Fruit fly (Drosophila melanogaster) whole organism, embryonic: ENCODE measurements around the gene RabX6.

Experiments used
- Bgb ChIP-seq: fragments of 200-800 bp; sonication (Bioruptor generic); IDR thresholded peaks from 2 replicates; pipeline ENCODE4 v1.3.6; 2022; ENCODE audit warnings: missing biosample characterization, missing genetic modification characterization; ENCODE audit not compliant: partially characterized antibody
- CG10321 ChIP-seq: fragments of 200-800 bp; sonication (Bioruptor generic); IDR thresholded peaks from 2 replicates; pipeline ENCODE4 v1.3.6; 2022; ENCODE audit warnings: missing biosample characterization, missing genetic modification characterization
- CG10959 ChIP-seq: fragments of 200-800 bp; sonication (Bioruptor generic); IDR thresholded peaks from 2 replicates; pipeline ENCODE4 v1.3.6; 2022; ENCODE audit warnings: missing biosample characterization, missing genetic modification characterization
- CG11247 ChIP-seq: fragments of 200-800 bp; sonication (Bioruptor generic); IDR thresholded peaks from 2 replicates; pipeline ENCODE4 v1.3.6; 2022; ENCODE audit warnings: missing biosample characterization, missing genetic modification characterization
- CG11696 ChIP-seq: fragments of 200-800 bp; sonication (Bioruptor generic); IDR thresholded peaks from 2 replicates; pipeline ENCODE4 v1.3.6; 2022; ENCODE audit warnings: missing biosample characterization, missing genetic modification characterization
- CG12104 ChIP-seq: fragments of 200-800 bp; sonication (Bioruptor generic); optimal IDR thresholded peaks from 3 replicates; lab custom pipeline; 2016; ENCODE audit warnings: missing biosample characterization, missing genetic modification characterization
- CG12299 ChIP-seq: fragments of 200-800 bp; sonication (Bioruptor generic); optimal IDR thresholded peaks from 2 replicates; lab custom pipeline; 2018; ENCODE audit warnings: missing biosample characterization, mild to moderate bottlenecking, missing genetic modification characterization
- CG13287 ChIP-seq: fragments of 200-800 bp; sonication (Bioruptor generic); IDR thresholded peaks from 2 replicates; pipeline ENCODE4 v1.3.6; 2022; ENCODE audit warnings: missing biosample characterization, missing genetic modification characterization; ENCODE audit not compliant: partially characterized antibody
- CG17802 ChIP-seq: fragments of 200-800 bp; sonication (Bioruptor generic); optimal IDR thresholded peaks from 2 replicates; lab custom pipeline; 2018; ENCODE audit warnings: missing biosample characterization, mild to moderate bottlenecking, missing genetic modification characterization, moderate library complexity
- CG17912 ChIP-seq: fragments of 200-800 bp; sonication (Bioruptor generic); optimal IDR thresholded peaks from 2 replicates; lab custom pipeline; 2018; ENCODE audit warnings: missing biosample characterization, mild to moderate bottlenecking, missing genetic modification characterization
- CG18619 ChIP-seq: fragments of 200-800 bp; sonication (Bioruptor generic); optimal IDR thresholded peaks from 3 replicates; lab custom pipeline; 2017; ENCODE audit warnings: missing biosample characterization, mild to moderate bottlenecking, missing genetic modification characterization
- CG3163 ChIP-seq: fragments of 200-800 bp; sonication (Bioruptor generic); optimal IDR thresholded peaks from 3 replicates; lab custom pipeline; 2016; ENCODE audit warnings: missing biosample characterization, missing genetic modification characterization
- CG42726 ChIP-seq: fragments of 200-800 bp; sonication (Bioruptor generic); IDR thresholded peaks from 2 replicates; pipeline ENCODE4 v1.3.6; 2022; ENCODE audit warnings: missing biosample characterization, missing genetic modification characterization; ENCODE audit not compliant: partially characterized antibody
- CG4360 ChIP-seq: fragments of 200-800 bp; sonication (Bioruptor generic); IDR thresholded peaks from 2 replicates; pipeline ENCODE4 v1.3.6; 2022; ENCODE audit warnings: missing biosample characterization, missing genetic modification characterization
- CG4424 ChIP-seq: fragments of 200-800 bp; sonication (Bioruptor generic); optimal IDR thresholded peaks from 3 replicates; lab custom pipeline; 2016; ENCODE audit warnings: missing biosample characterization, missing genetic modification characterization
- CG6254 ChIP-seq: fragments of 200-800 bp; sonication (Bioruptor generic); optimal IDR thresholded peaks from 3 replicates; lab custom pipeline; 2017; ENCODE audit warnings: mild to moderate bottlenecking, missing biosample characterization, missing genetic modification reagents, missing genetic modification characterization
- CG7271 ChIP-seq: fragments of 200-800 bp; sonication (Bioruptor generic); optimal IDR thresholded peaks from 2 replicates; lab custom pipeline; 2018; ENCODE audit warnings: missing biosample characterization, mild to moderate bottlenecking, missing genetic modification characterization, moderate library complexity
- CG8089 ChIP-seq: fragments of 200-800 bp; sonication (Bioruptor generic); optimal IDR thresholded peaks from 3 replicates; lab custom pipeline; 2016; ENCODE audit warnings: missing biosample characterization, missing genetic modification characterization
- CG8388 ChIP-seq: fragments of 200-800 bp; sonication (Bioruptor generic); optimal IDR thresholded peaks from 2 replicates; lab custom pipeline; 2019; ENCODE audit warnings: missing biosample characterization, mild to moderate bottlenecking, missing genetic modification characterization, moderate library complexity
- CrebB ChIP-seq: fragments of 200-800 bp; sonication (Bioruptor generic); optimal IDR thresholded peaks from 3 replicates; lab custom pipeline; 2018; ENCODE audit warnings: missing biosample characterization, mild to moderate bottlenecking, missing genetic modification characterization
- Dip3 ChIP-seq: fragments of 200-800 bp; sonication (Bioruptor generic); optimal IDR thresholded peaks from 3 replicates; lab custom pipeline; 2016; ENCODE audit warnings: missing biosample characterization, missing genetic modification characterization
- Fer3 ChIP-seq: fragments of 200-800 bp; sonication (Bioruptor generic); optimal IDR thresholded peaks from 2 replicates; lab custom pipeline; 2018; ENCODE audit warnings: missing biosample characterization, mild to moderate bottlenecking, missing genetic modification characterization, moderate library complexity
- Gug ChIP-seq: fragments of 200-800 bp; sonication (Bioruptor generic); IDR thresholded peaks from 4 replicates; pipeline ENCODE4 v1.3.6; 2022; ENCODE audit warnings: missing biosample characterization, missing genetic modification characterization
- MBD-R2 ChIP-seq: fragments of 200-800 bp; sonication (Bioruptor generic); IDR thresholded peaks from 2 replicates; pipeline ENCODE4 v1.3.6; 2022; ENCODE audit warnings: missing biosample characterization, missing genetic modification characterization
- Mad ChIP-seq: fragments of 200-800 bp; sonication (Bioruptor generic); optimal IDR thresholded peaks from 2 replicates; lab custom pipeline; 2016; ENCODE audit warnings: missing biosample characterization, missing genetic modification characterization
- Neu2 ChIP-seq: fragments of 200-800 bp; sonication (Bioruptor generic); optimal IDR thresholded peaks from 3 replicates; lab custom pipeline; 2016; ENCODE audit warnings: missing biosample characterization, missing genetic modification characterization, borderline replicate concordance
- Ptx1 ChIP-seq: fragments of 200-800 bp; sonication (Bioruptor generic); IDR thresholded peaks from 2 replicates; pipeline ENCODE4 v1.3.6; 2022; ENCODE audit warnings: missing biosample characterization, missing genetic modification characterization
- ara ChIP-seq: fragments of 200-800 bp; sonication (Bioruptor generic); IDR thresholded peaks from 2 replicates; pipeline ENCODE4 v1.3.6; 2022; ENCODE audit warnings: missing biosample characterization, missing genetic modification characterization
- chn ChIP-seq: fragments of 200-800 bp; sonication (Bioruptor generic); optimal IDR thresholded peaks from 2 replicates; lab custom pipeline; 2016; ENCODE audit warnings: missing biosample characterization, missing genetic modification characterization
- croc ChIP-seq: fragments of 200-800 bp; sonication (Bioruptor generic); conservative IDR thresholded peaks from 3 replicates; pipeline ENCODE4 v1.3.6; 2022; ENCODE audit warnings: missing biosample characterization, missing genetic modification characterization
- dati ChIP-seq: fragments of 200-800 bp; sonication (Bioruptor generic); IDR thresholded peaks from 2 replicates; pipeline ENCODE4 v1.3.6; 2022; ENCODE audit warnings: missing biosample characterization, missing genetic modification characterization
- dimm ChIP-seq: fragments of 200-800 bp; sonication (Bioruptor generic); IDR thresholded peaks from 2 replicates; pipeline ENCODE4 v1.3.6; 2022; ENCODE audit warnings: missing biosample characterization, missing genetic modification characterization
- ham ChIP-seq: fragments of 200-800 bp; sonication (Bioruptor generic); IDR thresholded peaks from 2 replicates; pipeline ENCODE4 v1.3.6; 2022; ENCODE audit warnings: missing biosample characterization, missing genetic modification characterization
- pho ChIP-seq: fragments of 200-800 bp; sonication (Bioruptor generic); optimal IDR thresholded peaks from 2 replicates; lab custom pipeline; 2016; ENCODE audit warnings: missing biosample characterization, missing genetic modification characterization
- sqz ChIP-seq: fragments of 200-800 bp; sonication (Bioruptor generic); optimal IDR thresholded peaks from 3 replicates; lab custom pipeline; 2018; ENCODE audit warnings: missing biosample characterization, mild to moderate bottlenecking, missing genetic modification characterization
- sug ChIP-seq: fragments of 200-800 bp; optimal IDR thresholded peaks from 2 replicates; lab custom pipeline; 2019; ENCODE audit warnings: missing biosample characterization, mild to moderate bottlenecking, missing genetic modification characterization, moderate library complexity
- tna ChIP-seq: fragments of 200-800 bp; sonication (Bioruptor generic); IDR thresholded peaks from 2 replicates; pipeline ENCODE4 v1.3.6; 2022; ENCODE audit warnings: missing biosample characterization, missing genetic modification characterization; ENCODE audit not compliant: partially characterized antibody
- trh ChIP-seq: fragments of 200-800 bp; sonication (Bioruptor generic); optimal IDR thresholded peaks from 2 replicates; lab custom pipeline; 2016; ENCODE audit warnings: missing biosample characterization, missing genetic modification characterization
- zen ChIP-seq: fragments of 200-800 bp; sonication (Bioruptor generic); optimal IDR thresholded peaks from 3 replicates; lab custom pipeline; 2018; ENCODE audit warnings: missing biosample characterization, mild to moderate bottlenecking, missing genetic modification characterization, moderate library complexity

RabX6 gene

dm6 chr3L:700160-700917 is 10.0 kb downstream of the RabX6 start (continued):
- TF ChIP-seq CG12104 (GFP tag; lab: Kevin White, UChicago) (peak; percentile 26), CG7271 (tag; lab: Kevin White, UChicago) (no peak), CG3163 (GFP tag; lab: Kevin White, UChicago) (no peak), CG6254 (peak; percentile 60), Dip3 (GFP tag; lab: Kevin White, UChicago) (peak; percentile 50), ham (GFP tag; lab: Robert Waterston, UW) (no peak), ara (GFP tag; lab: Robert Waterston, UW) (peak; percentile 50; the same call in 1 of the 2 replicates), zen (tag; lab: Kevin White, UChicago) (peak; percentile 26), CG11696 (no peak), Gug (no peak), Fer3 (tag; lab: Kevin White, UChicago) (peak; percentile 66), Neu2 (GFP tag; lab: Kevin White, UChicago) (no peak), CG8388 (GFP tag; lab: Kevin White, UChicago) (peak; percentile 50), CG10959 (GFP tag; lab: Robert Waterston, UW) (no peak), CG8089 (GFP tag; lab: Kevin White, UChicago) (no peak), CG4424 (GFP tag; lab: Kevin White, UChicago) (peak; percentile 28), CG10321 (no peak), Mad (GFP tag; lab: Kevin White, UChicago) (peak; percentile 16), trh (GFP tag; lab: Kevin White, UChicago) (no peak), Ptx1 (GFP tag; lab: Robert Waterston, UW) (peak; percentile 54), CrebB (peak; percentile 8), Bgb (GFP tag; lab: Robert Waterston, UW) (no peak), dati (GFP tag; lab: Robert Waterston, UW) (no peak), CG4360 (GFP tag; lab: Robert Waterston, UW) (no peak), MBD-R2 (GFP tag; lab: Robert Waterston, UW) (peak; percentile 9; the same call in 1 of the 2 replicates), chn (GFP tag; lab: Kevin White, UChicago) (no peak), tna (GFP tag; lab: Robert Waterston, UW) (no peak), CG17912 (GFP tag; lab: Kevin White, UChicago) (no peak), sqz (GFP tag; lab: Kevin White, UChicago) (peak; percentile 21), croc (no peak), CG13287 (no peak), CG11247 (GFP tag; lab: Robert Waterston, UW) (no peak; the same call in 1 of the 2 replicates), CG42726 (GFP tag; lab: Robert Waterston, UW) (no peak), dimm (GFP tag; lab: Robert Waterston, UW) (no peak), pho (GFP tag; lab: Kevin White, UChicago) (peak; percentile 53), sug (tag; lab: Kevin White, UChicago) (peak; percentile 27), CG18619 (GFP tag; lab: Kevin White, UChicago) (peak; percentile 4), CG12299 (tag; lab: Kevin White, UChicago) (peak; percentile 72), CG17802 (no peak)
